Worm (Caenorhabditis elegans) whole organism, young adult: Measurements from ENCODE around the gene cest-2.2.

Source experiments
- B0261.1 ChIP-seq: sonication (generic microtip); optimal IDR thresholded peaks from 2 replicates; lab custom pipeline; 2016; ENCODE audit warnings: mild to moderate bottlenecking, missing genetic modification characterization, moderate library complexity, missing compliant biosample characterization
- B0336.3 ChIP-seq: fragments of 200-800 bp; sonication (Bioruptor generic); IDR thresholded peaks from 2 replicates; pipeline ENCODE4 v1.3.6; 2022; ENCODE audit warnings: missing genetic modification characterization, missing compliant biosample characterization
- C17E4.6 ChIP-seq: fragments of 200-800 bp; sonication (Bioruptor generic); IDR thresholded peaks from 2 replicates; pipeline ENCODE4 v1.3.6; 2022; ENCODE audit warnings: missing genetic modification reagents, missing genetic modification characterization, missing compliant biosample characterization
- F33H1.4 ChIP-seq: fragments of 200-800 bp; sonication (Bioruptor generic); IDR thresholded peaks from 2 replicates; pipeline ENCODE4 v1.3.6; 2022; ENCODE audit warnings: missing genetic modification reagents, missing genetic modification characterization, missing compliant biosample characterization
- F37B4.10 ChIP-seq: fragments of 200-800 bp; sonication (Bioruptor generic); IDR thresholded peaks from 2 replicates; pipeline ENCODE4 v1.3.6; 2022; ENCODE audit warnings: missing genetic modification characterization, missing compliant biosample characterization
- F55B11.4 ChIP-seq: sonication (generic microtip); optimal IDR thresholded peaks from 2 replicates; lab custom pipeline; 2016; ENCODE audit warnings: missing compliant biosample characterization, missing genetic modification characterization, borderline replicate concordance; ENCODE audit not compliant: insufficient read depth
- F57C9.4 ChIP-seq: sonication (generic microtip); optimal IDR thresholded peaks from 2 replicates; lab custom pipeline; 2017; ENCODE audit warnings: mild to moderate bottlenecking, missing genetic modification characterization, missing compliant biosample characterization
- Y53G8AR.9 ChIP-seq: fragments of 200-800 bp; sonication (Bioruptor generic); conservative IDR thresholded peaks from 2 replicates; pipeline ENCODE4 v1.3.6; 2022; ENCODE audit warnings: missing genetic modification reagents, missing genetic modification characterization, missing compliant biosample characterization
- Y67H2A.10 ChIP-seq: fragments of 200-800 bp; sonication (Bioruptor generic); conservative IDR thresholded peaks from 2 replicates; pipeline ENCODE4 v1.3.6; 2022; ENCODE audit warnings: missing genetic modification reagents, missing genetic modification characterization, missing compliant biosample characterization
- ZK185.1 ChIP-seq: sonication (generic microtip); optimal IDR thresholded peaks from 2 replicates; lab custom pipeline; 2016; ENCODE audit warnings: mild to moderate bottlenecking, missing genetic modification characterization, missing compliant biosample characterization; ENCODE audit not compliant: poor library complexity, severe bottlenecking
- aptf-2 ChIP-seq: fragments of 200-800 bp; sonication (Bioruptor generic); conservative IDR thresholded peaks from 2 replicates; pipeline ENCODE4 v1.3.6; 2022; ENCODE audit warnings: missing genetic modification reagents, missing genetic modification characterization, missing compliant biosample characterization
- aptf-3 ChIP-seq: fragments of 200-800 bp; sonication (Bioruptor generic); IDR thresholded peaks from 2 replicates; pipeline ENCODE4 v1.3.6; 2022; ENCODE audit warnings: missing genetic modification characterization, missing compliant biosample characterization
- athp-1 ChIP-seq: sonication (generic microtip); optimal IDR thresholded peaks from 2 replicates; lab custom pipeline; 2017; ENCODE audit warnings: mild to moderate bottlenecking, missing genetic modification characterization, missing compliant biosample characterization
- attf-3 ChIP-seq: fragments of 200-800 bp; sonication (Bioruptor generic); conservative IDR thresholded peaks from 2 replicates; pipeline ENCODE4 v1.3.6; 2022; ENCODE audit warnings: missing genetic modification reagents, missing genetic modification characterization, missing compliant biosample characterization
- attf-5 ChIP-seq: fragments of 200-800 bp; sonication (Bioruptor generic); optimal IDR thresholded peaks from 2 replicates; lab custom pipeline; 2018; ENCODE audit warnings: mild to moderate bottlenecking, missing genetic modification characterization, missing compliant biosample characterization
- dox-1 ChIP-seq: fragments of 200-800 bp; sonication (Bioruptor generic); IDR thresholded peaks from 2 replicates; pipeline ENCODE4 v1.3.6; 2022; ENCODE audit warnings: missing genetic modification reagents, missing genetic modification characterization, missing compliant biosample characterization
- dpff-1 ChIP-seq: sonication (generic microtip); optimal IDR thresholded peaks from 2 replicates; lab custom pipeline; 2017; ENCODE audit warnings: mild to moderate bottlenecking, missing genetic modification characterization, missing compliant biosample characterization
- efl-1 ChIP-seq: fragments of 150-350 bp; optimal IDR thresholded peaks from 2 replicates; lab custom pipeline; 2014; ENCODE audit warnings: missing biosample characterization, missing genetic modification reagents, missing genetic modification characterization
- egl-44 ChIP-seq: fragments of 200-800 bp; sonication (Bioruptor generic); IDR thresholded peaks from 2 replicates; pipeline ENCODE4 v1.3.6; 2022; ENCODE audit warnings: missing genetic modification reagents, missing genetic modification characterization, missing compliant biosample characterization
- hlh-12 ChIP-seq: sonication (generic microtip); optimal IDR thresholded peaks from 2 replicates; lab custom pipeline; 2016; ENCODE audit warnings: missing genetic modification characterization, missing compliant biosample characterization
- hlh-26 ChIP-seq: fragments of 200-800 bp; sonication (Bioruptor generic); conservative IDR thresholded peaks from 2 replicates; pipeline ENCODE4 v1.3.6; 2022; ENCODE audit warnings: missing genetic modification reagents, missing genetic modification characterization, missing compliant biosample characterization
- hmg-1.2 ChIP-seq: fragments of 200-800 bp; sonication (Bioruptor generic); IDR thresholded peaks from 2 replicates; pipeline ENCODE4 v1.3.6; 2022; ENCODE audit warnings: missing genetic modification reagents, missing genetic modification characterization, missing compliant biosample characterization
- let-607 ChIP-seq, 2 experiments: fragments of 200-800 bp in 1 of 2; sonication (Bioruptor generic) in 1 of 2; sonication (generic microtip) in 1 of 2; optimal IDR thresholded peaks; 2 replicates each; lab custom pipeline; 2016 to 2018; ENCODE audit warnings: mild to moderate bottlenecking in 2 of 2, missing compliant biosample characterization in 2 of 2, missing genetic modification characterization in 2 of 2, moderate library complexity in 2 of 2, missing genotype in 1 of 2
- lin-35 ChIP-seq, 3 experiments: fragments of 150-350 bp in 2 of 3; sonication (generic microtip) in 1 of 3; optimal IDR thresholded peaks; 2 replicates each; lab custom pipeline; 2014 to 2018; ENCODE audit warnings: missing biosample characterization in 3 of 3, missing genetic modification characterization in 3 of 3, missing genetic modification reagents in 3 of 3
- lin-54 ChIP-seq: fragments of 200-800 bp; sonication (Bioruptor generic); optimal IDR thresholded peaks from 2 replicates; lab custom pipeline; 2018; ENCODE audit warnings: mild to moderate bottlenecking, missing genetic modification characterization, missing compliant biosample characterization
- lsl-1 ChIP-seq: fragments of 200-800 bp; sonication (Bioruptor generic); optimal IDR thresholded peaks from 2 replicates; lab custom pipeline; 2018; ENCODE audit warnings: mild to moderate bottlenecking, missing genetic modification characterization, moderate library complexity, missing compliant biosample characterization
- lsy-27 ChIP-seq: sonication (generic microtip); optimal IDR thresholded peaks from 2 replicates; lab custom pipeline; 2017; ENCODE audit warnings: missing genetic modification characterization, mild to moderate bottlenecking, missing compliant biosample characterization, antibody characterized with exemption, missing genotype, borderline replicate concordance; ENCODE audit not compliant: insufficient read depth
- madf-8 ChIP-seq: fragments of 200-800 bp; sonication (Bioruptor generic); conservative IDR thresholded peaks from 2 replicates; pipeline ENCODE4 v1.3.6; 2022; ENCODE audit warnings: missing genetic modification reagents, missing genetic modification characterization, missing compliant biosample characterization
- mcd-1 ChIP-seq: fragments of 200-800 bp; sonication (Bioruptor generic); IDR thresholded peaks from 2 replicates; pipeline ENCODE4 v1.3.6; 2022; ENCODE audit warnings: missing genetic modification reagents, missing genetic modification characterization, missing compliant biosample characterization
- nfyb-1 ChIP-seq: fragments of 200-800 bp; sonication (Bioruptor generic); IDR thresholded peaks from 2 replicates; pipeline ENCODE4 v1.3.6; 2022; ENCODE audit warnings: missing genetic modification reagents, missing genetic modification characterization, missing compliant biosample characterization
- pbrm-1 ChIP-seq: fragments of 200-800 bp; sonication (Bioruptor generic); IDR thresholded peaks from 2 replicates; pipeline ENCODE4 v1.3.6; 2022; ENCODE audit warnings: missing genetic modification reagents, missing genetic modification characterization, missing compliant biosample characterization
- rcor-1 ChIP-seq: fragments of 200-800 bp; sonication (Bioruptor generic); IDR thresholded peaks from 2 replicates; pipeline ENCODE4 v1.3.6; 2022; ENCODE audit warnings: missing genetic modification reagents, missing genetic modification characterization, missing compliant biosample characterization
- rec-8 ChIP-seq, 2 experiments: sonication (generic microtip); optimal IDR thresholded peaks; 2 replicates each; lab custom pipeline; 2016; ENCODE audit warnings: mild to moderate bottlenecking in 2 of 2, missing genetic modification characterization in 2 of 2, missing genetic modification reagents in 2 of 2, missing genotype in 2 of 2, missing biosample characterization in 1 of 2, missing compliant biosample characterization in 1 of 2, moderate library complexity in 1 of 2
- rpc-1 ChIP-seq, 2 experiments: fragments of 150-350 bp in 1 of 2; sonication (generic microtip) in 1 of 2; optimal IDR thresholded peaks; 2 replicates each; lab custom pipeline; 2014 to 2018; ENCODE audit warnings: missing biosample characterization in 1 of 2, missing genetic modification characterization in 1 of 2, missing genetic modification reagents in 1 of 2, missing genotype in 1 of 2
- snpc-4 ChIP-seq, 5 experiments: fragments of 150-350 bp in 1 of 5; sonication (generic microtip) in 4 of 5; optimal IDR thresholded peaks; 2 replicates each; lab custom pipeline; 2014 to 2018; ENCODE audit warnings: missing genetic modification characterization in 5 of 5, missing biosample characterization in 3 of 5, antibody characterized with exemption in 2 of 5, mild to moderate bottlenecking in 2 of 5, missing compliant biosample characterization in 2 of 5, missing genotype in 2 of 5, moderate library complexity in 2 of 5, missing genetic modification reagents in 1 of 5
- sptf-2 ChIP-seq: fragments of 200-800 bp; sonication (Bioruptor generic); optimal IDR thresholded peaks from 2 replicates; lab custom pipeline; 2018; ENCODE audit warnings: mild to moderate bottlenecking, missing genetic modification characterization, missing compliant biosample characterization
- tbp1 ChIP-seq: fragments of 200-800 bp; sonication (Bioruptor generic); optimal IDR thresholded peaks from 2 replicates; lab custom pipeline; 2018; ENCODE audit warnings: mild to moderate bottlenecking, missing genetic modification characterization, missing compliant biosample characterization
- ztf-18 ChIP-seq: sonication (generic microtip); optimal IDR thresholded peaks from 2 replicates; lab custom pipeline; 2016; ENCODE audit warnings: missing genotype, mild to moderate bottlenecking, missing genetic modification characterization, missing compliant biosample characterization
- ztf-3 ChIP-seq: fragments of 200-800 bp; sonication (Bioruptor generic); optimal IDR thresholded peaks from 2 replicates; lab custom pipeline; 2018; ENCODE audit warnings: mild to moderate bottlenecking, missing genetic modification characterization, missing compliant biosample characterization

Gene cest-2.2

ce11 chrV:14187104-14187503 is 11.9 kb upstream of the cest-2.2 start:
- TF ChIP-seq F57C9.4 (tag; lab: Kevin White, UChicago), result no peak
- no peak for TF ChIP-seq ztf-18 (tag; lab: Kevin White, UChicago)
- no peak for TF ChIP-seq rcor-1
- TF ChIP-seq dox-1, result no peak
- TF ChIP-seq athp-1, result no peak
- TF ChIP-seq rec-8 (tag; optimal IDR thresholded peaks at IDR 0.05; lab: Kevin White, UChicago), result no peak
- no peak for TF ChIP-seq aptf-2 (GFP tag; lab: Robert Waterston, UW)
- no peak for TF ChIP-seq B0261.1 (tag; lab: Kevin White, UChicago)
- no peak for TF ChIP-seq egl-44 (GFP tag; lab: Robert Waterston, UW)
- no peak for TF ChIP-seq hlh-26 (GFP tag; lab: Robert Waterston, UW)

DNA sequence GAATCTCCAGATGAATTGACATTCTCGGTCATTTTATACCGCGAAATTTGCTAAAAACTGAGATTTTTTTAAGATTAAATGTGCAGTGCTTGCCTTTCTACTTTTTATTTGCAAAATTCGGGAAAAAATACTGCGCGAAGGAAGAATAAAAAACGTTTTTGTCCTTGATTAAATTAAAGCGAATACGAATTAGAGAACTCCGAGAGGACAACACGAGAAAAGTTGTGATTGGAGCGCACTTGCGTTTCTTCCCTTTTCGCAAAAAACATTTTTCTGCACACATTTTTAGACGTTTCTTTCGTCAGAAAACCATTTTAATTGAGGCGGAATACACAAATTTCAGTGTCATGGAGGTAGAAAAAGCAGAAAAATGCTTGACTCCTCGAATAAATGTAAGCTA is 10.3 kb upstream of the cest-2.2 start, which contains the start of the genes trm-1 and ints-2:
TSS of gene trm-1 (minus strand) at position 175 of the 400 bp plus-strand sequence.
TSS of gene ints-2 (plus strand) at position 249 of the 400 bp plus-strand sequence.
- TF ChIP-seq madf-8 (no peak), nfyb-1 (GFP tag; lab: Robert Waterston, UW) (no peak), ZK185.1 (peak; percentile 27), efl-1 (GFP tag; lab: Kevin White, UChicago) (peak; percentile 21), F33H1.4 (GFP tag; lab: Robert Waterston, UW) (peak; percentile 21; the same call in 1 of the 2 replicates), lin-35 (GFP tag; optimal IDR thresholded peaks at IDR 0.05; lab: Kevin White, UChicago) (peak in 1 of 3 experiments; percentile 36), hmg-1.2 (GFP tag; lab: Robert Waterston, UW) (0 out of 2 replicates have a peak, but pooled peaks have one; percentile 19), hlh-12 (no peak), Y67H2A.10 (GFP tag; lab: Robert Waterston, UW) (no peak), B0336.3 (GFP tag; lab: Robert Waterston, UW) (no peak), tbp1 (GFP tag; lab: Kevin White, UChicago) (no peak), snpc-4 (GFP tag; optimal IDR thresholded peaks at IDR 0.05; lab: Kevin White, UChicago) (no peak), snpc-4 (tag; optimal IDR thresholded peaks at IDR 0.05; lab: Kevin White, UChicago) (peak in 1 of 4 experiments; percentile 45), sptf-2 (GFP tag; lab: Kevin White, UChicago) (no peak), lin-54 (GFP tag; lab: Kevin White, UChicago) (peak; percentile 10), lsl-1 (GFP tag; lab: Kevin White, UChicago) (peak; percentile 4), attf-5 (GFP tag; lab: Kevin White, UChicago) (peak; percentile 20), mcd-1 (GFP tag; lab: Robert Waterston, UW) (peak; percentile 96)

ce11 chrV:14182860-14183259 is 7.7 kb upstream of the cest-2.2 start, which contains the start of gene cest-2.3:
Gene cest-2.3 (minus strand): TSS chrV:14182960.
- no peak for TF ChIP-seq lin-35 (GFP tag; optimal IDR thresholded peaks at IDR 0.05; lab: Kevin White, UChicago)
- TF ChIP-seq Y53G8AR.9 (GFP tag; lab: Robert Waterston, UW), result no peak
- no peak for TF ChIP-seq hlh-26 (GFP tag; lab: Robert Waterston, UW)
- no peak for TF ChIP-seq C17E4.6
- TF ChIP-seq ZK185.1, result no peak
- no peak for TF ChIP-seq attf-3 (GFP tag; lab: Robert Waterston, UW)
- no peak for TF ChIP-seq dpff-1 (tag; lab: Kevin White, UChicago)

- no peak for TF ChIP-seq ztf-3
- no peak for TF ChIP-seq lsy-27
- no peak for TF ChIP-seq F55B11.4
- TF ChIP-seq B0336.3 (GFP tag; lab: Robert Waterston, UW), result no peak
- TF ChIP-seq rcor-1, result no peak
- no peak for TF ChIP-seq F37B4.10
- no peak for TF ChIP-seq rpc-1 (optimal IDR thresholded peaks at IDR 0.05; lab: Kevin White, UChicago)
- no peak for TF ChIP-seq rpc-1 (tag; optimal IDR thresholded peaks at IDR 0.05; lab: Kevin White, UChicago)
- TF ChIP-seq pbrm-1 (GFP tag; lab: Robert Waterston, UW), result no peak
- TF ChIP-seq aptf-3, result no peak
- TF ChIP-seq attf-5 (GFP tag; lab: Kevin White, UChicago), result no peak
- no peak for TF ChIP-seq let-607 (tag; optimal IDR thresholded peaks at IDR 0.05; lab: Kevin White, UChicago)
Observed at ce11 chrV:14179947-14180346, 4.8 kb upstream of the cest-2.2 start, which contains the start of gene ZC376.8. Gene ZC376.8 (plus strand): TSS chrV:14180247.
